Fruit fly (Drosophila melanogaster): ENCODE measurements around the gene Baldspot.

Baldspot gene

dm6 chr3L:16653679-16654078, 7.7 kb downstream of the Baldspot start:
- no peak for TF ChIP-seq noc (tag; optimal IDR thresholded peaks at IDR 0.05)

DNA sequence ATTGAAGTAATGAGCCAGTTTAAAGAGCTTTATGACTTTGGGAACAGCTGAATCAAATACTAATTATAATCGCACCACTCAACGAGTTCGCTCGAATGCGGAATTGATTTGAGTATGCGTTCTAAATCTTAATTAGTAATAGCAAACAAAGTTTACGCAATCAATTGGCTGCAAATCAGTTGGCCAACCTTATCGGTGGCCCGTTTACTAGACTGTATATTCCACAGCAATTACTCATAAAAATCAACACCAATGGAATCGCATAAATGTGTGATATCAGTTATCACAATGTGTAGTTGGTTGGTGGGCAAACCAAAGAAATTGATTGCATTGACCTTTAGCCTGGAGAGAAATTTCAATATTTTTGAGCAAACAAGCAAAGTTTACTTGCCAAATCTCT, 8.9 kb downstream of the Baldspot start:
- peak; percentile 50 for TF ChIP-seq noc (tag; optimal IDR thresholded peaks at IDR 0.05)

DNA sequence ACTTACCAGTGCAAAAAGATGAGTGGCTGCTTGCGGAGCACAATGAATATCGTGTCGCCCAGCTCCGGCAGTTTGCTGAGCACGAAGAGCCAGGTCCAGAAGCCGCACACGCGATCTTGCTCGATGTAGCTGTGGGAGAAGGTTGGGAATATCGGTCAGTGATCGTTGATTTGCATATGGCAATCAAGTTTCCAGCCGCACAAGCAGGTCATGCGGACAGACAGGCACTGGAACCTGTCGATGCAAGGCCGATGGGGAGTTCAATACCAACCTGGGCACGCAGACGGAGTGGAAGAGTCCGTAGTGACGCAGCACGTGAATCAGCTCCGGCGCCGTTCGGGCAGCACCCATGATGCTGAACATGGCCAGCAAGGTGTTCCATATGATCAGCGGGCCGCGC, 10.3 kb downstream of the Baldspot start:
- TF ChIP-seq noc (tag; optimal IDR thresholded peaks at IDR 0.05) = no peak

dm6 chr3L:16650078-16650477, 11.3 kb downstream of the Baldspot start:
- no peak for TF ChIP-seq noc (tag; optimal IDR thresholded peaks at IDR 0.05)

DNA sequence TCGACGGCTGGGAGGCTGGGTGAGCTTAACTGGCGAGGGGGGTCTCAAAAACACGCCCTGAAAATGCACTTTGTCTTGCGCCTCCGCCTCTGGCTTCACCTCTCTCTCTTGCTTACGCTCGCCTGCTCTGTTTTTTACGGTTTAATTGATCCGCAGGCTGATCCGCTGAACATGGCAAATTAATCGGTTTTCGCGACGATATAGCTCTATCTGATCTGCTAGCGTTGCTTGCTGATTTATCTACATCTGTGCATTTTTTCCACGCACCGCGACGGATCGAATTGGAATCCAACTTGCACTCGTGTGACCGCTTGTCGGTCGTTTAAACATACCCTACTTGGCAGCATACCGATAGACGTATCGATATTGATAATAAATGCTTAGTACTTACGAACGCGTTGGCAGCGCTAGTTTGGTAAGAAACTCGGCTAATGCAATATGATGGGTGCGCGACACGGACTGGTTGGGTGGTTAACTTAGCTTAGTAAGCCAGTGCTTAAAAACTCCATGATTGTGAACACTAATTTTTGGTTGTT, 13.8 kb downstream of the Baldspot start, which contains the start of gene Abl:
Gene Abl, minus strand, starts transcription at position 305 of the 536 bp plus-strand sequence.
- TF ChIP-seq noc (tag; optimal IDR thresholded peaks at IDR 0.05) = peak; percentile 50

dm6 chr3L:16646865-16647459, 14.5 kb downstream of the Baldspot start:
- no peak for TF ChIP-seq noc (tag; optimal IDR thresholded peaks at IDR 0.05)

- no peak for TF ChIP-seq noc (tag; optimal IDR thresholded peaks at IDR 0.05)
Observed at dm6 chr3L:16645323-16645982, 16.0 kb downstream of the Baldspot start.

DNA sequence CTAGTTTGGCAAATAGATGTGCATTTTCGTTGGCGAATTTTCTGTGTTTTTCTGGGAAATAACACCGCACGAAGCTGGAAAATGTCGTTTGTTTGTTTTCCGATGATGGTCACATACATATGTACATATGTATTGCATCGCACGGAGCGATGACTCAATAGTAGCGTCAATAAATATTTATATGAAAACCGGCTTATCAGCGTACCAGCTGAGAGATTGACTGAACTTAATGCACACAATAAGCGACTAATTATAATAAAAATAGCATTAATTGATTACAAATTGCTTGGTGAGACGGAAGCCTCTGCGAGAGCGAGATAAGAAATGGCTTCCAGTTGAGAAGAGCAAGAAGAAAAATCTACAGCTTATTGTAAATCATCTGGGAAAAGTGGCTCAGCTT, 16.9 kb downstream of the Baldspot start:
- TF ChIP-seq noc (tag; optimal IDR thresholded peaks at IDR 0.05) = no peak

dm6 chr3L:16642954-16643353, 18.5 kb downstream of the Baldspot start:
- no peak for TF ChIP-seq noc (tag; optimal IDR thresholded peaks at IDR 0.05)

DNA sequence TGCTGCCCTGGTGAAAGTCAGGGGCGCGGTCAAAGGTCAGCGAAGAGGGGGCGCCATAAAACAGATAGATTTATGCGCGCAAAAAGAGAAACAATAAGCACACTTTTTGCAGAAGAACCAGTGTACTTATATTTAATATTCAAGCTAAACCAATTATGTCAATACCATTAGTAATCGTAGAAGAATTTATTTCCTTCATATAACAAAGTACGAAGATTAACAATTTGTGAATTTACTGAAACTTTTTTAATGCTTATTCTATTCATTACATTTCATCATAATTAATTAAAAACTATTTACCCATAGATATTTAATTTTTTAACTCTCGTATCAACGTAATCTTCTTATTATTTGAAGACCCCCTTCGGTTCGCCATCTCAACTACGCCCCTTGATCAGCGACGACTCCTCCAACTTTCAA, 19.3 kb downstream of the Baldspot start:
- no peak for TF ChIP-seq noc (tag; optimal IDR thresholded peaks at IDR 0.05)

DNA sequence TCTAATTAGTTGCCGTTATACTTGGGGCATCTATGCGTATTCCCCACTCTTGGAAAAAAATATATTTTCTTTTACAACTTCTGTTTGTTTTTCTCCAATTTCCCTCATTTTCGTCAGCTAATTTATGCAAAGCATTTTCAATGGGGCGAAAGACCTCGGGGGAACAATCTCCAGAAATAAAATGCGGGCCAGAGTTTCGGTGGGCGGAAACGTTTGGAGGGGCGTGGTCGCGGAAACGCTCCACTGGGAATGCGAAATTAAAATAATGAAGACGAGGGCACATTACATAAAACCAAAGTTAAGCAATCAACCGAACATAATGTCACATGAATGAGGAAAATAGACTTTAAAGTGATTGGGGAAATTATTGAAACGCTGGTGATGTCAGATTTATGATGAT, 20.3 kb downstream of the Baldspot start:
- no peak for TF ChIP-seq noc (tag; optimal IDR thresholded peaks at IDR 0.05)

DNA sequence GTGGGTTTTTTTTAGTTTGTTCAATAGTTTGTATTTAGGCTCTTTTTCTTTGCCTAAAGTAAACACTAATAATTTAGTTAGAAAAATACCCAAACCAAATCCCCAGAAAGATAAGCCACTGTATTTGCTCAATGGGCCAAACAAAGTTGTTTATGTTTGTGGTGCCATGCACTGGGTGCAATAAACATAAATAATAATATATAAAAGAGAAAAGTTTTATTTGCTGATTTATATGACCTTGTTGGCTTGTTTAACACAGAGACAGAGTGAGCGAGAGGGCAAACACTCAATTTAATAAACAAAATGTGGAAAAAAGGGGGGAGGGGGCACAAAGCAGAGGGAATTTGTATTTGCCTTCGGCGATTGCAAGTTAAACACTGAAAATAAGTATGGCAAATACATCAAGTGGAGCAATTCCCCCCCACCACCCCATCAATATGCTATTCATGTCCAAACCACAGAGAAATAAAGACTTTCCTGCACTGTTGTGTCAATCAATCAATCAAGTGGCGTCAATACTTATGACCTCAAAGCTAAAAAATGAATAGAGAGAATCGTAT, 20.8 kb downstream of the Baldspot start:
- TF ChIP-seq noc (tag; optimal IDR thresholded peaks at IDR 0.05) = no peak

DNA sequence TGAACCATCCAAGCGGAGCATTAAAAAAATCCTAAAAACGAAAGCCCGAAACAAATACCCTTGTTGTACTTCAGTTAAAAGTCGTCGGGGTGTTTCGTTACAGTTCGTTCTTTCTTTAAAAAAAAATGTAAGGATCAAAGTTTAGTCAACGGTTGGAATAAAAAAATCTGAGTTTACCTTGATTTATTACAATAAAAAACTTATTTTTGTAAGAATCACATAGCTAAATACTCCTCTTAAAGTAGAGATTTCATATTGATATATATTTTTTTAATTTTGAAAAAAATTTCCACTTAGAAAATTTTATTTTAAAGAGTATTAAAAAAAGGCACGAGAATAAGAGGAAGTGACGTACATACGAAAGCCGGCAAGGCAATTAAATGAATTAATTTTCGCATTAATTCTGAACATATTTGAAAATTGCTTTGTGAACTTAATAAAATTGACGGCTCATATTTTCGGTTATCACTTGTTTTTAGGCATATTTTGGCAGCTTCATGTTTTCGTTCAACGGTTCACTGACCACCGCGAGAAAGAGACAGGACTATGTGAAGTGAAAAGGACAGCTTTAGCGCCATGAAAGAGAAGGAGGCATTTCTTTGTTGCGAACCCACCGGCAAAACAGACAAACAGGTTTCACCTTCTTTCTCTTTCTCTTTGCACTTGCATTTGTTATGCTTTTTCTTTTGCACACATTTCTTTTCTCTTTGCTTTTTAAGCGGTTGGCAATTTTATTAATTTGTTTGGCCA, 22.6 kb downstream of the Baldspot start:
- TF ChIP-seq noc (tag; optimal IDR thresholded peaks at IDR 0.05) = no peak

DNA sequence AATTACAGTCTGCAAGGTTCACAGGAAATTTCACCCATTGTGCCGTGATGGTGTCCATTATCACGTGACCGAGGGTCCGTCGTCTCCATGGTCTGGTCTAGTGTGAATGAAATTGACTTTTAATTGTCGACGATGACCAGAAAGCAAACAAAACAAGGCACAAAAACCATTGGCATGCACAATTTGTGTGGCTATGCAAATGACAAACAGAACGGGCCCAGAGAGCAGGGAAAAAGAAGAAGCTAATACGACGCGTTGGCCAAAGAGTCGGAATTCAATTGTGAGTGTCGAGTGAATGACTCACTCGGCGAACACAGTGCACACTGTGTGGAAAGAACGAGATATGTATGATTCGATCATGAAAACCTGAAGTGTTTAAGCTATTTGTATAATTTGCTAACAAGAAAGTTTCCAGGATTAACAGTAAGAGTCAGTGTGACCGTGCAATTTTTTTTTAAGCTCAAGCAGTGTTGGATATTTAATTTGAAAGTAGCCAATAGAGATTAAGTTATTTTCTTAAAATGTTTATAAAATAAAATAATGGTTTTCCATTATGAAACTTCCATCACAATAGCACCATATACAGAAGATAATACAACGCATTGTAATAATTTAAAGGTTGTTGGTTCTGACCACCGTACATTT, 25.7 kb downstream of the Baldspot start:
- peak; percentile 65 for TF ChIP-seq noc (tag; optimal IDR thresholded peaks at IDR 0.05)

- TF ChIP-seq noc (tag; optimal IDR thresholded peaks at IDR 0.05) = no peak
Observed at dm6 chr3L:16634529-16634928, 26.9 kb downstream of the Baldspot start.

dm6 chr3L:16634091-16634490, 27.3 kb downstream of the Baldspot start:
- no peak for TF ChIP-seq noc (tag; optimal IDR thresholded peaks at IDR 0.05)

All from whole organism, larva.